Fruit fly (Drosophila melanogaster) whole organism, prepupa: ENCODE measurements around the gene CG46308.

Experiments used
- CG6854 ChIP-seq: fragments of 200-800 bp; sonication (Bioruptor generic); optimal IDR thresholded peaks from 2 replicates; lab custom pipeline; 2017; ENCODE audit warnings: missing biosample characterization, mild to moderate bottlenecking, missing genetic modification characterization
- Eip75B ChIP-seq: fragments of 200-800 bp; sonication (Bioruptor generic); optimal IDR thresholded peaks from 3 replicates; lab custom pipeline; 2016; ENCODE audit warnings: missing biosample characterization, missing genetic modification characterization
- Hr38 ChIP-seq: sonication (Bioruptor generic); optimal IDR thresholded peaks from 2 replicates; lab custom pipeline; 2016; ENCODE audit warnings: missing biosample characterization, missing genetic modification characterization
- pdm3 ChIP-seq: fragments of 200-800 bp; sonication (Bioruptor generic); optimal IDR thresholded peaks from 3 replicates; lab custom pipeline; 2016; ENCODE audit warnings: missing biosample characterization, missing genetic modification characterization
- salr ChIP-seq, 2 experiments: fragments of 200-800 bp; sonication (Bioruptor generic); optimal IDR thresholded peaks; 3 replicates each; lab custom pipeline; 2016 to 2018; ENCODE audit warnings: missing biosample characterization in 2 of 2, missing genetic modification characterization in 2 of 2, mild to moderate bottlenecking in 1 of 2

dm6 chr2L:13458991-13459731 lies 2.4 kb upstream of the CG46308 start, which contains the start of gene CG42810:
- TF ChIP-seq salr (GFP tag; optimal IDR thresholded peaks at IDR 0.05; lab: Kevin White, UChicago) (no peak), Eip75B (GFP tag; lab: Kevin White, UChicago) (no peak), pdm3 (no peak), CG6854 (GFP tag; lab: Kevin White, UChicago) (no peak), Hr38 (GFP tag; lab: Kevin White, UChicago) (no peak)
